Worm (Caenorhabditis elegans) whole organism, midembryonic: ENCODE results near the gene nucb-1.

ENCODE experiments used
- T22C8.4 ChIP-seq: fragments of 200-800 bp; sonication (Bioruptor generic); IDR thresholded peaks from 2 replicates; pipeline ENCODE4 v1.3.6; 2022; ENCODE audit warnings: missing genetic modification characterization, missing compliant biosample characterization
- cog-1 ChIP-seq: sonication (generic microtip); optimal IDR thresholded peaks from 2 replicates; lab custom pipeline; 2016; ENCODE audit warnings: missing genetic modification characterization, missing compliant biosample characterization
- flt-1 ChIP-seq: fragments of 200-800 bp; sonication (Bioruptor generic); IDR thresholded peaks from 2 replicates; pipeline ENCODE4 v1.3.6; 2022; ENCODE audit warnings: missing genetic modification characterization, missing compliant biosample characterization
- klf-2 ChIP-seq: fragments of 200-800 bp; sonication (Bioruptor generic); conservative IDR thresholded peaks from 2 replicates; pipeline ENCODE4 v1.3.6; 2022; ENCODE audit warnings: missing genetic modification reagents, missing genetic modification characterization, missing compliant biosample characterization
- med-1 ChIP-seq: sonication (generic microtip); optimal IDR thresholded peaks from 2 replicates; lab custom pipeline; 2017; ENCODE audit warnings: missing genetic modification characterization, mild to moderate bottlenecking, missing compliant biosample characterization, antibody characterized with exemption, missing genetic modification reagents; ENCODE audit not compliant: insufficient read depth
- ref-1 ChIP-seq: fragments of 200-800 bp; sonication (Bioruptor generic); conservative IDR thresholded peaks from 2 replicates; pipeline ENCODE4 v1.3.6; 2022; ENCODE audit warnings: missing genetic modification reagents, missing genetic modification characterization, missing compliant biosample characterization
- tab-1 ChIP-seq: fragments of 200-800 bp; sonication (Bioruptor generic); IDR thresholded peaks from 2 replicates; pipeline ENCODE4 v1.3.6; 2022; ENCODE audit warnings: missing genetic modification characterization, missing compliant biosample characterization
- ztf-23 ChIP-seq: fragments of 200-800 bp; sonication (Bioruptor generic); IDR thresholded peaks from 2 replicates; pipeline ENCODE4 v1.3.6; 2022; ENCODE audit warnings: missing genetic modification reagents, missing genetic modification characterization, missing compliant biosample characterization
- ztf-29 ChIP-seq: fragments of 200-800 bp; sonication (Bioruptor generic); IDR thresholded peaks from 2 replicates; pipeline ENCODE4 v1.3.6; 2022; ENCODE audit warnings: missing genetic modification reagents, missing genetic modification characterization, missing compliant biosample characterization

- TF ChIP-seq tab-1 (GFP tag; lab: Robert Waterston, UW): no peak
- TF ChIP-seq flt-1 (GFP tag; lab: Robert Waterston, UW): no peak
- no peak for TF ChIP-seq T22C8.4
- TF ChIP-seq ref-1 (GFP tag; lab: Robert Waterston, UW): no peak
- TF ChIP-seq ztf-23: no peak
- TF ChIP-seq cog-1 (tag; lab: Kevin White, UChicago): no peak
- TF ChIP-seq ztf-29: no peak
- no peak for TF ChIP-seq klf-2 (GFP tag; lab: Robert Waterston, UW)
- no peak for TF ChIP-seq med-1 (GFP tag; lab: Kevin White, UChicago)
Observed at ce11 chrX:10199202-10199601, 1.7 kb downstream of the nucb-1 start.
